In genomic region chrX:3714994-3715393, dm6 we compare ENCODE assay signal across 3 fruit fly cellular contexts.
TF ChIP-seq lines count a peak whose summit lies in the region.
"Not testable (repeated sequence)": the region's sequence is repeated elsewhere in the genome, so short reads cannot be mapped to it uniquely, and the experiment has no call there.

No protein-coding gene starts in this region.

- TF ChIP-seq CTCF in whole organism, embryonic (GFP tag; optimal IDR thresholded peaks at IDR 0.05; lab: Kevin White, UChicago), result not testable (repeated sequence)

TF ChIP-seq in whole organism, embryonic, 481 proteins besides CTCF, POLR2A, EP300 and RAD21:
- TF ChIP-seq Rfx (GFP tag; IDR thresholded peaks at IDR 0.05; lab: Robert Waterston, UW) (0 out of 2 replicates have a peak, but pooled peaks have one; percentile 17), Hmr (GFP tag; optimal IDR thresholded peaks at IDR 0.05; lab: Kevin White, UChicago) (peak; percentile 16), Hr51 (GFP tag; optimal IDR thresholded peaks at IDR 0.05; lab: Kevin White, UChicago) (peak in 1 of 2 experiments; percentile 11), dmrt99B (tag; optimal IDR thresholded peaks at IDR 0.05; lab: Kevin White, UChicago) (peak; percentile 53), dpn (GFP tag; optimal IDR thresholded peaks at IDR 0.05; lab: Kevin White, UChicago) (peak in 1 of 2 experiments; percentile 4), gem (tag; optimal IDR thresholded peaks at IDR 0.05; lab: Kevin White, UChicago) (peak; percentile 27), CG11504 (tag; optimal IDR thresholded peaks at IDR 0.05; lab: Kevin White, UChicago) (peak; percentile 42), Med (GFP tag; lab: Kevin White, UChicago) (peak; percentile 67), Drgx (GFP tag; IDR thresholded peaks at IDR 0.05; lab: Robert Waterston, UW) (peak; percentile 27; the same call in 1 of the 2 replicates), row (GFP tag; IDR thresholded peaks at IDR 0.05; lab: Robert Waterston, UW) (peak; percentile 40; the same call in 1 of the 3 replicates), CG15269 (tag; optimal IDR thresholded peaks at IDR 0.05; lab: Kevin White, UChicago) (peak; percentile 19), Sox102F (GFP tag; optimal IDR thresholded peaks at IDR 0.05; lab: Kevin White, UChicago) (peak; percentile 39), CG7839 (tag; optimal IDR thresholded peaks at IDR 0.05; lab: Kevin White, UChicago) (peak; percentile 17)
TF ChIP-seq in whole organism, embryonic: peak in this region for 13; not testable (repeated sequence) for 468.

TF ChIP-seq in whole organism, prepupa, 60 proteins besides CTCF, POLR2A, EP300 and RAD21:
- TF ChIP-seq eg (GFP tag; IDR thresholded peaks at IDR 0.05; lab: Robert Waterston, UW) (0 out of 3 replicates have a peak, but pooled peaks have one; percentile 10), CG15336 (GFP tag; IDR thresholded peaks at IDR 0.05; lab: Robert Waterston, UW) (0 out of 2 replicates have a peak, but pooled peaks have one; percentile 7), CG32006 (GFP tag; optimal IDR thresholded peaks at IDR 0.05; lab: Kevin White, UChicago) (peak; percentile 34), Hr4 (GFP tag; optimal IDR thresholded peaks at IDR 0.05; lab: Kevin White, UChicago) (peak; percentile 27), svp (GFP tag; lab: Kevin White, UChicago) (peak; percentile 40), OdsH (GFP tag; optimal IDR thresholded peaks at IDR 0.05; lab: Kevin White, UChicago) (peak; percentile 2), pdm3 (GFP tag; optimal IDR thresholded peaks at IDR 0.05; lab: Kevin White, UChicago) (peak; percentile 23), Eip78C (GFP tag; lab: Kevin White, UChicago) (peak; percentile 74)

TF ChIP-seq in whole organism, pupa, 21 proteins besides CTCF, POLR2A, EP300 and RAD21:
- TF ChIP-seq CG14655 (GFP tag; optimal IDR thresholded peaks at IDR 0.05; lab: Kevin White, UChicago) (peak; percentile 7), CG4496 (GFP tag; IDR thresholded peaks at IDR 0.05; lab: Robert Waterston, UW) (peak; percentile 29; the same call in 1 of the 3 replicates)
